Worm (Caenorhabditis elegans): Measurements from ENCODE around the gene str-253.

DNA sequence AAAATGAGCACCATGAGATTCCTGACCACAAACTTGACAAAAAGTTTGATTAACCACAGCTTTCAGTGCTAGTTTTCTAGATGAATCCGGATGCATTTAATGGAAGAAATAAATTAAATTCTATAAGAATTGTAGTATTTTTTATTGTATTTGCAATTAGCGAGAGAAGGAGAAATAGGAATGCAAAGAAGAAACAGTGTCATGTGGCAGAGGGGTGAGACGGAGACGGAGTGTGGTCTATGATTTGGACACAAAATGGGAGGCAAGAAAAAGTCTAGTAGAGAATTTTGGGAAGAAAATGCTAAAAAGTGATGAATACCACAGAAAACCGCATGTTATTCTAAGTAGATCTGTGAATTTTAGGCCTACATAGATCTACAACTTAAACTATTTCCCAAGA, 23.6 kb upstream of the str-253 start, which contains the start of gene nhr-59:
- no peak for TF ChIP-seq ama-1 (optimal IDR thresholded peaks at IDR 0.05)
- no peak for TF ChIP-seq ceh-13 (GFP tag; optimal IDR thresholded peaks at IDR 0.05)
- TF ChIP-seq flt-1 (GFP tag; IDR thresholded peaks at IDR 0.05): no peak
- TF ChIP-seq scrt-1 (GFP tag; IDR thresholded peaks at IDR 0.05): no peak
- no peak for TF ChIP-seq pes-1 (GFP tag; IDR thresholded peaks at IDR 0.05)
- no peak for TF ChIP-seq ets-7 (tag; optimal IDR thresholded peaks at IDR 0.05)
- TF ChIP-seq tbx-37 (GFP tag; conservative IDR thresholded peaks at IDR 0.05): no peak
- TF ChIP-seq F13C5.2 (tag; optimal IDR thresholded peaks at IDR 0.05): no peak
- TF ChIP-seq hnd-1 (tag; optimal IDR thresholded peaks at IDR 0.05): no peak
- no peak for TF ChIP-seq B0310.2 (tag; optimal IDR thresholded peaks at IDR 0.05)

Data from whole organism, early embryonic.